Fruit fly (Drosophila melanogaster): ENCODE results near the gene CG7730.

Gene CG7730

DNA sequence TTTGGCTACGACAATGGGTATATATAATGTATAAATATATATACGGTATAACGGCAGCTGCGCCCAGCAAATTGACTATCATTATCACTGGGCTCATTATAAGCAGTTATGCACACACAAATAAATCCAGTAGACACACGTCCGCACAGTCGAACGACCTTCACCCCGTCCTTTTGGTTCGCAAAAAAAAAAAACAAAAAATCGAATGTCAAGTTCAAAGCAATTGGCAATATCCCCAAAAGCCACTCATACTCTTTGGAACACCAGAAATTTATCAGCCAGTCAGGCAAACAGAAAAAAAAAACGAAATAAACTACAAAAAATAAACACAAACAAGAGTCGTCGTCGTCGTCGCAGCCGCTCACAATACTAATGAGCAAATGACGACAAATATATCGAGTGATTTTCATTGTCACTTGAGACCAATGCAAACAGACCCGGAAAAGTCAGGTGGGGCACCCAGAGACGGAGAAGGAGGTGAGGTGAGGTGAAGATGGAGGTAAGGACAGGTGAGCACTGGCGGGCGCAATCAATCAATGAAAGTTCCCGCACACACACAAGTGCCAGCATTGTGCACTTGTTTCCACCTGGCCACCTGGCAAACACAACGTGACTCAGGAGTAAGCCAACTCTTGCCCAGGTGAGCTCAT lies 22.4 kb upstream of the CG7730 start (continued):
- TF ChIP-seq HLHmδ (GFP tag; optimal IDR thresholded peaks at IDR 0.05) (peak; percentile 5), Taf1 (GFP tag; IDR thresholded peaks at IDR 0.05) (peak; percentile 47; the same call in 1 of the 2 replicates), CG4404 (GFP tag; IDR thresholded peaks at IDR 0.05) (peak; percentile 23; the same call in 1 of the 2 replicates), dysf (GFP tag; IDR thresholded peaks at IDR 0.05) (peak; percentile 22; the same call in 2 of the 3 replicates), sens (GFP tag) (peak; percentile 67), al (GFP tag; IDR thresholded peaks at IDR 0.05) (peak; percentile 57), klu (GFP tag; IDR thresholded peaks at IDR 0.05) (0 out of 2 replicates have a peak, but pooled peaks have one; percentile 6), chinmo (GFP tag; IDR thresholded peaks at IDR 0.05; ENCODE audit: partially characterized antibody) (0 out of 4 replicates have a peak, but pooled peaks have one; percentile 16), C15 (GFP tag; IDR thresholded peaks at IDR 0.05) (0 out of 3 replicates have a peak, but pooled peaks have one; percentile 41), hb (GFP tag; IDR thresholded peaks at IDR 0.05; ENCODE audit: partially characterized antibody) (no peak), oc (tag; optimal IDR thresholded peaks at IDR 0.05) (no peak), CG9215 (GFP tag; IDR thresholded peaks at IDR 0.05) (no peak), ERR (GFP tag; optimal IDR thresholded peaks at IDR 0.05) (peak; percentile 12), row (GFP tag; IDR thresholded peaks at IDR 0.05) (peak; percentile 11; the same call in 2 of the 3 replicates), E2f1 (GFP tag; IDR thresholded peaks at IDR 0.05) (0 out of 2 replicates have a peak, but pooled peaks have one; percentile 12)

DNA sequence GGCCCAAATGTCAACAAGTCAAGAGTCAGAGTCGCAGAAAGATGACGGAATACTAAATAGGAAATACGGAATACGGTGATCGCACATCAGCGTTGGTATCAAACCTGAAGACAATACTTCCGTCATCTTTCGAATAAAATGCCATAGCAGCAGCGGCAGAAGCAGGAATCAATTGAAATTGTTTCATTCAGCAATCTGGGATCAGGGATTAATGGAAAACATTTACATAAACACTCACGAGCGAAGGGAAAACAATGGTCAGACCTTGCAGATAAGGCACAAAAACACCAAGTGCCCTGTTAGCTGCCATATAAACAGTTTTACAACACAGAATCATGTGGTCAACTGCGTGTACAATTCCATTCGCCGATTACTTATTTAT lies 21.9 kb upstream of the CG7730 start:
- no peak for TF ChIP-seq caup (GFP tag; optimal IDR thresholded peaks at IDR 0.05; ENCODE audit: severe bottlenecking)
- TF ChIP-seq CG34376 (GFP tag; optimal IDR thresholded peaks at IDR 0.05), result peak; percentile 65
- TF ChIP-seq sug (tag; optimal IDR thresholded peaks at IDR 0.05), result peak; percentile 11
- peak; percentile 4 for TF ChIP-seq stwl (tag; optimal IDR thresholded peaks at IDR 0.05)
- TF ChIP-seq lab (GFP tag; optimal IDR thresholded peaks at IDR 0.05), result no peak
- no peak for TF ChIP-seq ap (GFP tag; IDR thresholded peaks at IDR 0.05)
- peak in 1 of 2 experiments; percentile 39 for TF ChIP-seq Pdp1 (GFP tag; optimal IDR thresholded peaks at IDR 0.05)
- TF ChIP-seq Hmx (GFP tag; optimal IDR thresholded peaks at IDR 0.05), result no peak
- no peak for TF ChIP-seq CG15073 (GFP tag; optimal IDR thresholded peaks at IDR 0.05)
- TF ChIP-seq pan (optimal IDR thresholded peaks at IDR 0.05), result no peak
- TF ChIP-seq pan (GFP tag; optimal IDR thresholded peaks at IDR 0.05 in 1 of 2, IDR thresholded peaks at IDR 0.05 in 1 of 2), result no peak
- TF ChIP-seq CG10366 (GFP tag; IDR thresholded peaks at IDR 0.05), result no peak
- no peak for TF ChIP-seq klu (GFP tag; IDR thresholded peaks at IDR 0.05)
- 0 out of 2 replicates have a peak, but pooled peaks have one; percentile 5 for TF ChIP-seq Rfx (GFP tag; IDR thresholded peaks at IDR 0.05)
- TF ChIP-seq CG32532 (GFP tag; IDR thresholded peaks at IDR 0.05), result no peak

DNA sequence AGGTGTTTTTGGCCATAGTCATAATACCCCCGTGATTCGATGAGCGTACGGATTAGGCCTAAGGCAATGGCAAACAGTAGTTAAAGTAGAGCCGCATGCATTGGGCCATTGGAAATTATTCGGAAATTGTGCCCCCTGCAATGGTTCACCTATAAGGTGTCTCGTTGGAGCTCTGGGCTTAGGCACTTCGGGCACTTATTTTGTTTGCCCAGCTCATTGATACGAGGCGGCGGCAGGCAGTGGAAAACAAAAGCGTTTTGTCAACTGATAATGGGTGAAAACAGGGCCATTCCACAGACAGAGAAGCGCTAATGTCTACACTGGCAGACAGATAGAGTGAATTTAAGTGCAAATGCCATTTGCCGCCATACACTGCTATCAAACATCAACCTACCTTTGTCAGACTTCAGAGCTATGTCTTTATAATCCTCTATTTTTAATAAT lies 21.0 kb upstream of the CG7730 start:
- TF ChIP-seq CG13123 (GFP tag; optimal IDR thresholded peaks at IDR 0.05) (no peak), Hr39 (optimal IDR thresholded peaks at IDR 0.05) (no peak), jumu (GFP tag; optimal IDR thresholded peaks at IDR 0.05) (no peak), Pdp1 (GFP tag; optimal IDR thresholded peaks at IDR 0.05) (peak in 1 of 2 experiments; percentile 8), sug (tag; optimal IDR thresholded peaks at IDR 0.05) (peak; percentile 83), prd (optimal IDR thresholded peaks at IDR 0.05) (no peak), prd (GFP tag; IDR thresholded peaks at IDR 0.05) (0 out of 3 replicates have a peak, but pooled peaks have one; percentile 21), CG9932 (GFP tag; IDR thresholded peaks at IDR 0.05) (peak; percentile 50), ems (GFP tag; optimal IDR thresholded peaks at IDR 0.05) (no peak), CG6813 (GFP tag; optimal IDR thresholded peaks at IDR 0.05) (peak; percentile 15), CG4328 (GFP tag; optimal IDR thresholded peaks at IDR 0.05) (no peak), CG31388 (GFP tag; optimal IDR thresholded peaks at IDR 0.05) (no peak), cato (GFP tag; optimal IDR thresholded peaks at IDR 0.05; ENCODE audit: borderline replicate concordance) (no peak), ken (GFP tag; IDR thresholded peaks at IDR 0.05) (0 out of 3 replicates have a peak, but pooled peaks have one; percentile 38), org-1 (GFP tag; optimal IDR thresholded peaks at IDR 0.05) (no peak), corto (GFP tag; optimal IDR thresholded peaks at IDR 0.05) (no peak), Med (GFP tag) (peak; percentile 79), Mrtf (GFP tag; IDR thresholded peaks at IDR 0.05) (no peak), exex (tag; optimal IDR thresholded peaks at IDR 0.05) (peak; percentile 39), Atf-2 (GFP tag; optimal IDR thresholded peaks at IDR 0.05) (no peak), danr (GFP tag; IDR thresholded peaks at IDR 0.05) (0 out of 2 replicates have a peak, but pooled peaks have one; percentile 19)
